Worm (Caenorhabditis elegans): Measurements from ENCODE around the gene sqst-1.

sqst-1 gene

DNA sequence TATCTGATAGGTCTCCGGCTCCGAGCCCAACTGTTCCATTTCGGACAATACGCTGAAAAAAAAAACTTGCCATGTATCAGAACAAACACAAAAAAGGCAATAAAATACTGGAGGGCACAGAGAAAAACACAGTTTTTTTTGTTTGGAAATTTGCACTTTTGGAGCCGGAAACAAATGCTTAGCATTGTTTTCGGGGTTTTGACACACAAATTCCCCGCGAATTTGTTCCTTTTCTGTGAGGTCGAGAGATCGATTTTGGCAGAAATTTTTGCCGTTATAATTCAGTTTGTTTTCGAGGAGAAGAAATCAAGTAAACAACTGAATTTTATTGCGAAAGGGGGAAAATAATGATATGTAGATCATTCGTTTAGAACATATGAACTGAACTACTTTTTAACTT lies 22.5 kb downstream of the sqst-1 start, which contains the start of gene K08E4.2 (continued):
- TF ChIP-seq F57A8.1 (GFP tag; optimal IDR thresholded peaks at IDR 0.05), result no peak

DNA sequence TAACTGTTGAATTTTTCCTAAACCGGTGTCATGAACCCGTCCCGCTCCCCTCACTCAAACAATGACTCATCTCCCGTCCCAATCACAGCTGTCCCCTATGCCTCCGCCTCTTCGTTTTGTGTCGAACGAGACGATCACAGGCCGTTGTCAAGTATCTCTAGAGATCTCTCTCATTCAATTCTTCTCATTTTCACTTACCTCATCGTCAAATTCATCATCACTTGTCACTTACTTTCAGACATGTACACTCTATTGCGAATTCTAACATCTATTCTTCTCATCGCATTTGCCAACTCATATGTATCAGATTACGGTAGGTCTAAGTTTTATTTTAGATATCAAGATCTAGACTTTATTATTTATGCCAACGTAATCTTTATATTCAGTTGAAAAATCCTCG lies 23.4 kb downstream of the sqst-1 start, which contains the start of gene K08E4.3:
Gene K08E4.3 (plus strand): TSS at position 235 of the 400 bp plus-strand sequence.
- TF ChIP-seq die-1 (tag; optimal IDR thresholded peaks at IDR 0.05) (no peak), athp-1 (tag; optimal IDR thresholded peaks at IDR 0.05) (no peak)

DNA sequence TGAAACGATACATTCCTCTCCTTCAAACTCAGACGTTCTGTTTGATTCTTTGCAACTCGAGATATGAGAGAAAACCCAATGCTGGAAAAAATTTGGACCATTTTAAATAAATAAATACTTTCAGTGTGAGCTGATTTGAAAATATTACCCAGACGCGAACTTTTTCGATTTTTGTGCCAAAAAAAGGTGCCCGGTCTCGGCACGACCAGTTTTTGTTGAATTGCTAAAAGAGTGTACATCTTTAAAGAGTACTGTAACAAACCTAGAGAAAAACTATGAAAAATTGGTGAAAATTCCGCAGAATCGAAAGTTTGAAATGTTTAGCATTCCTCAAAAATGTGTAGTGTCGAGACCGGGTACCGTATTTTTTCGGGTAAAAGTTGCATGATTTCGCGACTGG lies 27.1 kb downstream of the sqst-1 start, which contains the start of gene K08E4.8:
Gene K08E4.8 (minus strand): TSS at position 101 of the 400 bp plus-strand sequence.
- no peak for TF ChIP-seq nhr-27 (tag; optimal IDR thresholded peaks at IDR 0.05)
- TF ChIP-seq snpc-4 (GFP tag; optimal IDR thresholded peaks at IDR 0.05), result no peak
- TF ChIP-seq snpc-4 (tag; optimal IDR thresholded peaks at IDR 0.05), result no peak
- no peak for TF ChIP-seq K12H6.12 (tag; optimal IDR thresholded peaks at IDR 0.05)
- TF ChIP-seq ceh-79 (tag; optimal IDR thresholded peaks at IDR 0.05), result no peak
- TF ChIP-seq F57C9.4 (tag; optimal IDR thresholded peaks at IDR 0.05), result no peak
- no peak for TF ChIP-seq athp-1 (tag; optimal IDR thresholded peaks at IDR 0.05)
- TF ChIP-seq lsl-1 (GFP tag; optimal IDR thresholded peaks at IDR 0.05), result no peak
- no peak for TF ChIP-seq let-526 (GFP tag; IDR thresholded peaks at IDR 0.05)
- TF ChIP-seq ztf-18 (tag; optimal IDR thresholded peaks at IDR 0.05), result no peak
- no peak for TF ChIP-seq attf-3 (GFP tag; conservative IDR thresholded peaks at IDR 0.05)
- no peak for TF ChIP-seq atf-7 (tag; optimal IDR thresholded peaks at IDR 0.05)
- TF ChIP-seq ceh-58 (GFP tag; IDR thresholded peaks at IDR 0.05), result no peak
- TF ChIP-seq zfh-2 (GFP tag; conservative IDR thresholded peaks at IDR 0.05), result no peak
- no peak for TF ChIP-seq aptf-3 (GFP tag; IDR thresholded peaks at IDR 0.05)
- TF ChIP-seq madf-8 (GFP tag; conservative IDR thresholded peaks at IDR 0.05), result no peak
- no peak for TF ChIP-seq tbx-9 (tag; optimal IDR thresholded peaks at IDR 0.05; ENCODE audit: borderline replicate concordance)
- no peak for TF ChIP-seq bed-2 (GFP tag; IDR thresholded peaks at IDR 0.05)
- no peak for TF ChIP-seq chd-7 (tag; optimal IDR thresholded peaks at IDR 0.05)
- TF ChIP-seq zim-3 (tag; optimal IDR thresholded peaks at IDR 0.05), result no peak

DNA sequence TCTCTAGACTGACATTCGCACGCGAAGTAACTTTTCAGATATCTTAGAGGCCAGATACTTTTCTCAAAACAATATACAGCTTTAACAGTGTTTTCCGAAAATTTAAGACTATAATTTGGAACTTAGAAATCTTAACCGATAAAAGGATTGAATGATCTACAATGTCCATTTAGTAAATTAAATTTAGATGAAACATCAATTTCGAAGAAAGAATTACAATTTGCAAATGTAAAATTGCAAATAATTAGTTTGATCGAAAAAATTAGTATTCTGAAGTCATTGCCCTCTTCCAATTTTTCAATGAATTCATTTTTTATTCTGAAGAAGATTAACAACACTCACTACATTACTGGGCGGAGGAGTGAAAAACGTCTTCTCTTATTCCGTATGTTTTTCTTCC lies 34.5 kb downstream of the sqst-1 start, which contains the start of gene bath-37:
Gene bath-37 (plus strand): TSS at position 301 of the 400 bp plus-strand sequence.
- no peak for TF ChIP-seq ztf-3 (GFP tag; optimal IDR thresholded peaks at IDR 0.05)
- TF ChIP-seq F39B2.1 (GFP tag; IDR thresholded peaks at IDR 0.05), result no peak
- no peak for TF ChIP-seq bed-1 (GFP tag; IDR thresholded peaks at IDR 0.05)
- no peak for TF ChIP-seq F33H1.4 (GFP tag; IDR thresholded peaks at IDR 0.05)
- TF ChIP-seq Y79H2A.3 (GFP tag; conservative IDR thresholded peaks at IDR 0.05), result no peak
- TF ChIP-seq nhr-120 (GFP tag; IDR thresholded peaks at IDR 0.05), result no peak
- no peak for TF ChIP-seq F57C9.4 (tag; optimal IDR thresholded peaks at IDR 0.05)
- TF ChIP-seq aptf-3 (GFP tag; IDR thresholded peaks at IDR 0.05), result no peak
- no peak for TF ChIP-seq tlf-1 (GFP tag; optimal IDR thresholded peaks at IDR 0.05)
- TF ChIP-seq lag-1 (GFP tag; IDR thresholded peaks at IDR 0.05), result no peak
- TF ChIP-seq sdz-38 (tag; optimal IDR thresholded peaks at IDR 0.05), result no peak
- TF ChIP-seq madf-8 (GFP tag; conservative IDR thresholded peaks at IDR 0.05), result no peak
- TF ChIP-seq ztf-26 (tag; optimal IDR thresholded peaks at IDR 0.05), result no peak
- no peak for TF ChIP-seq dpl-1 (GFP tag; optimal IDR thresholded peaks at IDR 0.05)
- no peak for TF ChIP-seq him-1 (tag; optimal IDR thresholded peaks at IDR 0.05)
- no peak for TF ChIP-seq snpc-1.3 (tag; optimal IDR thresholded peaks at IDR 0.05; ENCODE audit: insufficient read depth)
